Worm (Caenorhabditis elegans): ENCODE measurements around the gene comt-2.

DNA sequence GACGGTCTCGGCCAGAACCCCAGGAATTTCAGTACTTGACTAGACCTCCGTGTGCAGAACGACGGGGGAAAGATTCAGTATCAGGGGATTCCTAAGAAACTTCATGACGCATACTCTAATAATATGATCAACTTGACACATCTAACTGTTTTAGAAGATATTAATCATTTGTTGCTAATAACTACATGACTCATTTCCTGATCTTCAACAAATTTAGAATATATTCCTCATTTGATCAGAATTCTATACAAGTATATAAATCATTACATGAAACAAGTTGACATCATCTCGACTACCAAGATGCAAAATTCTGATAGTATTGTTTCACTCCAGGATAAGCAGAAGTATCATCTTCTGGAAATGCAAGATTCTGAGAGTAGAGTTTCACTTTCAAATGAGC lies 40.9 kb upstream of the comt-2 start, which contains the start of gene Y32B12B.8:
- no peak for TF ChIP-seq unc-62 (GFP tag; optimal IDR thresholded peaks at IDR 0.05)
- TF ChIP-seq nhr-84 (tag; optimal IDR thresholded peaks at IDR 0.05), result no peak
- no peak for TF ChIP-seq aly-2 (tag; optimal IDR thresholded peaks at IDR 0.05)
- TF ChIP-seq ces-1 (GFP tag; optimal IDR thresholded peaks at IDR 0.05), result no peak
- no peak for TF ChIP-seq dpl-1 (GFP tag; optimal IDR thresholded peaks at IDR 0.05)
- TF ChIP-seq lsy-2 (tag; optimal IDR thresholded peaks at IDR 0.05), result no peak
- TF ChIP-seq rnt-1 (tag; optimal IDR thresholded peaks at IDR 0.05), result no peak
